Worm (Caenorhabditis elegans): ENCODE data around the gene str-171.

Gene str-171

DNA sequence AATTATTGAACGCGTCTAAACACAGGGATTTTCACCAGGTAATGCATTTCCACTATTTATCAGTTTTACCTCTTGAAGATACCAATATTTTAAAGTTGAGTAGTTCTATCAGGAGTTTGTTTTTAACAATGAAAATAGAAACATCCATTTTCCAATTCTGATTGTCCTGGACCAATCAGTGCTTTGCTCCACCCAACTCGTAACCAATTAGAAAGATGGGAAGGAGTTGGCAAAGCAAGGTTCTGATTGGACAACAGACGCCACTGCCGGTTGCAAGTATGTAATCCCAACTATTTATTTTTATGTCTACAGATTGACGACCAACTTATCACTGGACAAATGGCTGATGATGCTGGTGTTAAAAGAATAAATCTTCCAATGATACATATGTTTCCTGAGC lies 17.9 kb upstream of the str-171 start:
- TF ChIP-seq cog-1 (tag; optimal IDR thresholded peaks at IDR 0.05) (no peak), klf-2 (GFP tag; conservative IDR thresholded peaks at IDR 0.05) (no peak), ztf-23 (GFP tag; IDR thresholded peaks at IDR 0.05) (no peak), ztf-29 (GFP tag; IDR thresholded peaks at IDR 0.05) (no peak), ref-1 (GFP tag; conservative IDR thresholded peaks at IDR 0.05) (no peak), med-1 (GFP tag; optimal IDR thresholded peaks at IDR 0.05; ENCODE audit: insufficient read depth) (no peak), flt-1 (GFP tag; IDR thresholded peaks at IDR 0.05) (no peak)

DNA sequence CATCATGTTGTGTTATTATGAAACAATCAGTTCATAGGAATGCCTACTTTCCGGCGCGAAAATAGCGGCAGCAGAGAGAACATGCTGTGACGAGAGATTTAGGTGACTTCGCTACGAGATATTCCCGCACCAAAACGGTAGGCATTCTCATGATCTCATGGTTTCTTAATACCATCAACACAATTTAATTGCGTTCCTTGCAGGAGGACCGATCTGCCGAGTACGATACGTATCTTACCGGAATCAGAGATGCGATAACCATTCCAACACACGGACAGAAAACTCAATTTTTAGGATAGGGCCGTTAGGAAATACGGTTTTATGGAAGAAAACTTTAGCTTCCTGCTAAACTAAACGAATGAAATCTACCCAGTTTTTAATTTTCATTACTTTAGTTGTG lies 16.5 kb upstream of the str-171 start, which contains the start of gene T09F5.1:
T09F5.1 (plus strand) TSS at position 301 of the 400 bp plus-strand sequence.
- no peak for TF ChIP-seq med-1 (GFP tag; optimal IDR thresholded peaks at IDR 0.05; ENCODE audit: insufficient read depth)
- no peak for TF ChIP-seq flt-1 (GFP tag; IDR thresholded peaks at IDR 0.05)
- TF ChIP-seq ref-1 (GFP tag; conservative IDR thresholded peaks at IDR 0.05): no peak
- TF ChIP-seq tab-1 (GFP tag; IDR thresholded peaks at IDR 0.05): no peak

DNA sequence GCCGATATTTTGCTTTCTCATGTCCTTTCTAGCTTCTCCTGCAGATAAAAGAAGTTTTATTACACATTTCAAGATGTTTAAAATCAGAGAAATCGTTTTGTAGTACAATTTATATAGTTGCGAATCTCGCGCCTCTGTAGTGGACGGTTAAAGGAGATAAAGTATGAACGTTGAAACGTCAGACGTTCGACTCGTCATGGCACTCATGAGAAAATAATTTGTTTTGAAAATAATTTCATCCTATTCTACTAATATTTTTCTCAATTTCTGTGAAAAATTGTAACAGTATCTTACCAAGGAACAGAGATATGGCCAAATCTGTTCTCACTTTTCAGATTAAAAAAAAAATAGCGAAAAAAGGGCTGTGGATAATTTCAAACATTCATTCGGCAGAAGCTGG lies 15.5 kb upstream of the str-171 start, which contains the start of gene T09F5.20:
T09F5.20 (minus strand) TSS at position 101 of the 400 bp plus-strand sequence.
- TF ChIP-seq klf-2 (GFP tag; conservative IDR thresholded peaks at IDR 0.05) (no peak), flt-1 (GFP tag; IDR thresholded peaks at IDR 0.05) (no peak), tab-1 (GFP tag; IDR thresholded peaks at IDR 0.05) (no peak), ztf-23 (GFP tag; IDR thresholded peaks at IDR 0.05) (no peak), ref-1 (GFP tag; conservative IDR thresholded peaks at IDR 0.05) (no peak), cog-1 (tag; optimal IDR thresholded peaks at IDR 0.05) (no peak), ztf-29 (GFP tag; IDR thresholded peaks at IDR 0.05) (no peak), med-1 (GFP tag; optimal IDR thresholded peaks at IDR 0.05; ENCODE audit: insufficient read depth) (no peak), T22C8.4 (GFP tag; IDR thresholded peaks at IDR 0.05) (no peak)

DNA sequence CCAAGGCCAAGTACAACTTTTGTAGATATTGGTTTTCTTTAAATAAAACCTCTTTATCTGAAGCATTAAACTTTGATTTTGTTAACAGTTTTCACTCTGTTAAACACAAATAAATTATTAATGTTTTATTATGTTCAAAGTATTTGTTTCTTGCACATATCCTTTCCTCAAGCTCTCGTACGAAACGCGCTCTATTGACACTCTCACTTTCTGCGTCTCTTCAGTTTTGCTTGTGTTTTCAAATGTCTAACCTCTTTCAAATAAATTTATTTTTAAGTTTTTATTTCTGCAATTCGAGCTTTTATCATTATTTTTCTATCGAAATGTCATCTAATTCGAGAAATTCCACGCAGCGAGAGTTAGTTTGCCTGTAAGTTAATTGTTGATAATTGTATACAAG lies 11.5 kb upstream of the str-171 start, which contains the start of gene K08F9.4:
K08F9.4 (plus strand) TSS at position 222 of the 400 bp plus-strand sequence.
- no peak for TF ChIP-seq flt-1 (GFP tag; IDR thresholded peaks at IDR 0.05)
- no peak for TF ChIP-seq cog-1 (tag; optimal IDR thresholded peaks at IDR 0.05)
- no peak for TF ChIP-seq klf-2 (GFP tag; conservative IDR thresholded peaks at IDR 0.05)
- TF ChIP-seq tab-1 (GFP tag; IDR thresholded peaks at IDR 0.05): no peak
- TF ChIP-seq ztf-23 (GFP tag; IDR thresholded peaks at IDR 0.05): no peak
- TF ChIP-seq T22C8.4 (GFP tag; IDR thresholded peaks at IDR 0.05): no peak
- no peak for TF ChIP-seq ztf-29 (GFP tag; IDR thresholded peaks at IDR 0.05)
- no peak for TF ChIP-seq med-1 (GFP tag; optimal IDR thresholded peaks at IDR 0.05; ENCODE audit: insufficient read depth)

DNA sequence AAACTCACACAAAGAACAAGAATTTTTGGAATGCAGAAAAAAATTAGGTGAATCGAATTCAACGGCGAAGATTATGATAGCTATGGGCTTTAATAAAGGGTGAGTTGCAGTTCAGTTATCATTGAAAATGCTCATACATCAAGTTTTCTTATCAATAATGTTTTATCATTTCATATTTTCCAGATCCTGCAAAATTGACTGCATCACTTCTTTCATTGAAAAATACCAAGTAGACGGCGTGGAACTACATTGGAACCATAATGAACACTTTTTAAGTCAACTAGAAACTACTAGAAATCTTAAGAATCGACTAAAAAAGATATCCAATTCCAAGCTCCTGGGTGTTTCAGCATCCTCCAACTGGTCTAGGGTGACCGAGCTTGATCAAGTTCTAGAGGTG lies 11.0 kb upstream of the str-171 start, which contains the start of gene K08F9.1:
K08F9.1 (minus strand) TSS at position 101 of the 400 bp plus-strand sequence.
- no peak for TF ChIP-seq ref-1 (GFP tag; conservative IDR thresholded peaks at IDR 0.05)
- no peak for TF ChIP-seq tab-1 (GFP tag; IDR thresholded peaks at IDR 0.05)
- no peak for TF ChIP-seq T22C8.4 (GFP tag; IDR thresholded peaks at IDR 0.05)
- TF ChIP-seq cog-1 (tag; optimal IDR thresholded peaks at IDR 0.05): no peak
- no peak for TF ChIP-seq med-1 (GFP tag; optimal IDR thresholded peaks at IDR 0.05; ENCODE audit: insufficient read depth)
- no peak for TF ChIP-seq flt-1 (GFP tag; IDR thresholded peaks at IDR 0.05)
- no peak for TF ChIP-seq ztf-29 (GFP tag; IDR thresholded peaks at IDR 0.05)
- no peak for TF ChIP-seq klf-2 (GFP tag; conservative IDR thresholded peaks at IDR 0.05)
- TF ChIP-seq ztf-23 (GFP tag; IDR thresholded peaks at IDR 0.05): no peak

DNA sequence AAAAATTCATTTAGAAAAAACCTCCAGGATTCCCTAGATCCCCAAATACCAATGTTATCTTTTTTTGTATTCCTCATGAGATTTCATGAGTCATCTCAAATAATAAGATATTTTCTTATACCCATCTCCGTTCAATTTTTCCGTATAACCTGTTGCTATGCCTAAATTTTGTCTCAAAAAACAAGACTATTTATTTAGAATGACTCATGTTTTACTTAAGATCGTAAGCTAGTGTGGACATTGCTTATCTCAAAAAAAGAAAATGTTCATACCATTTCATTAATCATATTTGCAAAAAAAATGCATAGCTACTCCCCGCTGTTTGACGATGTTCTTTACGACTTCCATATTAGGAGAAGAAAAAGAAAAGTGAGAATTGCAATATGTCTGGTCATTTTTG lies 7.9 kb upstream of the str-171 start, which contains the start of gene K08F9.3:
K08F9.3 (plus strand) TSS at position 301 of the 400 bp plus-strand sequence.
- TF ChIP-seq ref-1 (GFP tag; conservative IDR thresholded peaks at IDR 0.05) (no peak), med-1 (GFP tag; optimal IDR thresholded peaks at IDR 0.05; ENCODE audit: insufficient read depth) (no peak), tab-1 (GFP tag; IDR thresholded peaks at IDR 0.05) (no peak), flt-1 (GFP tag; IDR thresholded peaks at IDR 0.05) (no peak), klf-2 (GFP tag; conservative IDR thresholded peaks at IDR 0.05) (no peak), ztf-23 (GFP tag; IDR thresholded peaks at IDR 0.05) (no peak), T22C8.4 (GFP tag; IDR thresholded peaks at IDR 0.05) (no peak), ztf-29 (GFP tag; IDR thresholded peaks at IDR 0.05) (no peak), cog-1 (tag; optimal IDR thresholded peaks at IDR 0.05) (no peak)

DNA sequence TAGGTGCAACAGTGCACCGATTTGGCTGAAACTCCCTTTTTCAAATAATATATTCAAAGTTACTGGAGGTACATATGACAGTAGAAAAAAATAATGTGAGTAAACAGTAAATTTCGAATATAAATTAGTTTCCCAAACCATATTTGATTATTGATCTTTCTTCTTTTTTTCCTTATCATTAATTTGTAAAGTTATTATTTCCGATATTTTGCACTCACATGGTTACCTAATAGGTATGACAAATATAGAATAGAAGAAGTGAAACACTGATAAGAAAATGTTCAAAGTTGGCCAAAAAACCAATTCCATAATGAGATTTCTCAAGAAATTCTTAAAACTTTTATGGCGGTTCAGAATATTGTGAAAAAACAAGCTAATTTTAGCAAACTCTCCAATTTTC lies 7.5 kb upstream of the str-171 start:
- TF ChIP-seq ref-1 (GFP tag; conservative IDR thresholded peaks at IDR 0.05) (no peak), med-1 (GFP tag; optimal IDR thresholded peaks at IDR 0.05; ENCODE audit: insufficient read depth) (no peak), ztf-29 (GFP tag; IDR thresholded peaks at IDR 0.05) (no peak), T22C8.4 (GFP tag; IDR thresholded peaks at IDR 0.05) (no peak), flt-1 (GFP tag; IDR thresholded peaks at IDR 0.05) (no peak), ztf-23 (GFP tag; IDR thresholded peaks at IDR 0.05) (no peak), tab-1 (GFP tag; IDR thresholded peaks at IDR 0.05) (no peak), cog-1 (tag; optimal IDR thresholded peaks at IDR 0.05) (no peak), klf-2 (GFP tag; conservative IDR thresholded peaks at IDR 0.05) (no peak)

DNA sequence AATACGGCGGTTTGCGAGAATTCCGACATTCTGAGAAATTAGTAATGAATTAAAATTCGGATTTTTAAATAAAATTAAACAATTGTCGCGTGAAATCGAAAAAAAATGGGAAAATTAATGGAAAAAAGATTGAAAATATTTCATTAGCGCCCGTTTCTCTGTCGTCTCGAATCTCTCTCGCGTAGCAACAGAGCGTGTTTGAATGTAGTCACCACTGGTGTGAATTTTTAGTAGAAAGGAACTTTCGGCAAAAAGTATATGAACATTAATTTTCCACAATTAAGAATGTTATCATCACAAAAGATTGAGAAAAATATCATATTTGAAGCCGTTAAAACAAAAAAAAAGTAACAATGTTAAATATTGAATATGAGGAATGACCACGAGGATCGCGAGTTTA lies 4.4 kb upstream of the str-171 start, which contains the start of gene aipl-1:
aipl-1 (minus strand) TSS at position 30 of the 400 bp plus-strand sequence.
- TF ChIP-seq ztf-23 (GFP tag; IDR thresholded peaks at IDR 0.05) (0 out of 2 replicates have a peak, but pooled peaks have one; percentile 37), cog-1 (tag; optimal IDR thresholded peaks at IDR 0.05) (peak; percentile 1), flt-1 (GFP tag; IDR thresholded peaks at IDR 0.05) (no peak)

DNA sequence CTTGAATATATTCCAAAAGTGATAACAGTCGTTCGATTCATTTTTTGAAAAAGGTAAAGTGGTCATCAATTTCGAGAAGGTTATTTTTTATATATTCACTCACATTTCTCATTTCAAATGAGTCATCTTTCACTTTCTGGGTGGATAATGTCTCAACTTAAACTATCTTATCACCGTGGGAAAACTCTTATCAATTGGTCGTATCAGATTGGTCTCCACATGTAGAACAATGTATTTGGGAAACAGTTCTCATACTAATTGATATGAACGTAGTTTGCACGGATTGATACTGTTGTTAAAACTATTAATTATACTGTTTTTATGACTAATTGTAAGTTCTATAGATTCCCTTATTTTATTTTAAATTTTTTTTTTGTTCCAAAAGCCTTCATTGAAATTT lies 1.5 kb upstream of the str-171 start:
- no peak for TF ChIP-seq T22C8.4 (GFP tag; IDR thresholded peaks at IDR 0.05)
- no peak for TF ChIP-seq ztf-23 (GFP tag; IDR thresholded peaks at IDR 0.05)
- TF ChIP-seq ref-1 (GFP tag; conservative IDR thresholded peaks at IDR 0.05): no peak
- TF ChIP-seq tab-1 (GFP tag; IDR thresholded peaks at IDR 0.05): no peak
- TF ChIP-seq klf-2 (GFP tag; conservative IDR thresholded peaks at IDR 0.05): no peak
- TF ChIP-seq flt-1 (GFP tag; IDR thresholded peaks at IDR 0.05): no peak
- TF ChIP-seq med-1 (GFP tag; optimal IDR thresholded peaks at IDR 0.05; ENCODE audit: insufficient read depth): no peak
- TF ChIP-seq ztf-29 (GFP tag; IDR thresholded peaks at IDR 0.05): no peak
- no peak for TF ChIP-seq cog-1 (tag; optimal IDR thresholded peaks at IDR 0.05)

DNA sequence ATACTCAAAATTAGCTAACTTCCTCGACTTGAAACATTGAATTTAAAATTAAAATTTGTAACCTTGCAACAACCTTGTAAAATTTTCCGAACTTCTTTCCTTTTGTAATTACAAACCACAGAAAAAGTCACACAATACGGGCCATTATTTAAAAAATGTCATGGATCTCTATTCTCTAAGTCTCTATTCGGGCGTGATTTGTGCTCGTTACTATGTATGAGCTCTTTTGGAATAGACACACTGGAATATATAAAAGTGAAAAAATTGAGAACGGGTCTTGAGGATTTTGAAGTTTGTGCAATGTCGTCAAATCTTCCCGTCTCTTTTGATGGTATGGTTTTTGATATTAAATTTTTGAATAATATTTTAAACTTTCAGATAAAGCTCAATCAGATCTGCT lies 4.4 kb downstream of the str-171 start, which contains the start of gene srr-7:
srr-7 (plus strand) TSS at position 301 of the 400 bp plus-strand sequence.
- TF ChIP-seq tab-1 (GFP tag; IDR thresholded peaks at IDR 0.05) (no peak), med-1 (GFP tag; optimal IDR thresholded peaks at IDR 0.05; ENCODE audit: insufficient read depth) (no peak), ref-1 (GFP tag; conservative IDR thresholded peaks at IDR 0.05) (no peak), T22C8.4 (GFP tag; IDR thresholded peaks at IDR 0.05) (no peak), flt-1 (GFP tag; IDR thresholded peaks at IDR 0.05) (no peak), klf-2 (GFP tag; conservative IDR thresholded peaks at IDR 0.05) (no peak), cog-1 (tag; optimal IDR thresholded peaks at IDR 0.05) (no peak), ztf-23 (GFP tag; IDR thresholded peaks at IDR 0.05) (no peak), ztf-29 (GFP tag; IDR thresholded peaks at IDR 0.05) (no peak)
